Fruit fly (Drosophila melanogaster) whole organism, pupa: ENCODE measurements around the gene SkpA.

ENCODE experiments used
- CG14655 ChIP-seq: fragments of 200-800 bp; sonication (Bioruptor generic); optimal IDR thresholded peaks from 3 replicates; lab custom pipeline; 2017; ENCODE audit warnings: mild to moderate bottlenecking, missing biosample characterization, missing genetic modification reagents, missing genetic modification characterization
- CG9948 ChIP-seq: fragments of 200-800 bp; sonication (Bioruptor generic); optimal IDR thresholded peaks from 2 replicates; lab custom pipeline; 2018; ENCODE audit warnings: missing biosample characterization, mild to moderate bottlenecking, missing genetic modification characterization, moderate library complexity
- Pif1B ChIP-seq: fragments of 200-800 bp; sonication (Bioruptor generic); optimal IDR thresholded peaks from 3 replicates; lab custom pipeline; 2016; ENCODE audit warnings: missing biosample characterization, missing genetic modification characterization

DNA sequence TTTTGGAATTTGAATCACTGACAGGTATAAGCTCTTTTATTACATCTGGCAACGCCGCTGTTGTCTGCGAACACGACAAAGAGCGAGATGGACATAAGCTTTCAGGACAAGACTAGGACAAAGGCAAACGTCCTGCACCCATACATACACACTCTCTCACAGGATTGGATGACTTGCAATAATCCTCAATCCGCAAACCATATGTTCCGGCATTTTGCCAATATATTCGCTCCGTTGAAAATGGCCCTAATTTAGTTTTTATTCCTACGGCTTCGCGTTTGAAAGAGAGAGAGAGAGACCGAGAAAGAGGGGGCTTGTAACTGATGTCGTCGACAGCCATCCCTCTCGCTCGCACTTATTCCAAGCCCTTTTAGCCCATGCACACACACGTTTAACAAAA lies 1.7 kb upstream of the SkpA start:
- TF ChIP-seq CG9948 (tag; lab: Kevin White, UChicago) = no peak
- TF ChIP-seq CG14655 (GFP tag; lab: Kevin White, UChicago) = no peak
- TF ChIP-seq Pif1B (GFP tag; lab: Kevin White, UChicago) = no peak
